Worm (Caenorhabditis elegans) whole organism, L3 larva: Measurements from ENCODE around the gene sqst-4.

ENCODE experiments used
- daf-12 ChIP-seq: fragments of 150-350 bp; optimal IDR thresholded peaks from 2 replicates; lab custom pipeline; 2014; ENCODE audit warnings: missing biosample characterization, missing genetic modification reagents, missing genetic modification characterization
- egl-27 ChIP-seq: sonication (generic microtip); optimal IDR thresholded peaks from 4 replicates; lab custom pipeline; 2017; ENCODE audit warnings: missing biosample characterization, missing genetic modification reagents, missing genetic modification characterization
- fkh-10 ChIP-seq: sonication (generic microtip); optimal IDR thresholded peaks from 2 replicates; lab custom pipeline; 2017; ENCODE audit warnings: missing biosample characterization, missing genetic modification reagents, missing genetic modification characterization
- nhr-28 ChIP-seq: fragments of 150-350 bp; optimal IDR thresholded peaks from 2 replicates; lab custom pipeline; 2014; ENCODE audit warnings: missing biosample characterization, missing genetic modification characterization
- nhr-67 ChIP-seq: fragments of 150-350 bp; optimal IDR thresholded peaks from 2 replicates; lab custom pipeline; 2014; ENCODE audit warnings: missing biosample characterization, missing genetic modification characterization
- unc-39 ChIP-seq: sonication (generic microtip); optimal IDR thresholded peaks from 4 replicates; lab custom pipeline; 2017; ENCODE audit warnings: missing biosample characterization, missing genetic modification characterization

DNA sequence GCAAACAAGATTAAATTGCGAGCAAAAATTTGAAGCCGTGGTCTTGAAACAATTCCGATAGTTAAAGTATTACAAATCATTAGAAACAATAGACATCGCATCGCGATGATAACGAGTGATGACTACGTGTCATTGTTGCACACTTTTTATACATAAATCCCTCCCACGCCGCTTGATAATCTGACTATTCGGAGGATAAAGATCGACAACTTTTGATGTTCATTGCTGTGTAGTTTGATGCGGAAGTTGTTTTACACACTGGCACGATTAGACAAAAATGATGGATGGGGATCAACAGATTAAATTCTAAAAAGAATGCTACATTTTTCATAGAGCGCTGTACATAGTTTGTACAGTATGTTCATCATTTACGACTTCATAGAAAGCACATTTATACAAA lies 9.0 kb upstream of the sqst-4 start, which contains the start of gene T08G3.11:
- no peak for TF ChIP-seq daf-12
- no peak for TF ChIP-seq nhr-28 (tag; lab: Kevin White, UChicago)
- no peak for TF ChIP-seq fkh-10 (GFP tag; lab: Kevin White, UChicago)
- no peak for TF ChIP-seq unc-39 (tag; lab: Kevin White, UChicago)
- no peak for TF ChIP-seq nhr-67 (tag; lab: Kevin White, UChicago)
- TF ChIP-seq egl-27 (tag; lab: Kevin White, UChicago), result no peak
